Worm (Caenorhabditis elegans) whole organism, L3 larva: ENCODE measurements around the gene T09F5.1.

Experiments
- R02D3.7 ChIP-seq: fragments of 150-350 bp; optimal IDR thresholded peaks from 2 replicates; lab custom pipeline; 2014; ENCODE audit warnings: missing biosample characterization, missing genetic modification characterization
- ZK546.5 ChIP-seq: sonication (generic microtip); optimal IDR thresholded peaks from 2 replicates; lab custom pipeline; 2017; ENCODE audit warnings: missing biosample characterization, missing genetic modification characterization
- aly-2 ChIP-seq: fragments of 150-350 bp; optimal IDR thresholded peaks from 2 replicates; lab custom pipeline; 2014; ENCODE audit warnings: missing biosample characterization, missing genetic modification characterization
- ama-1 ChIP-seq: fragments of 150-350 bp; optimal IDR thresholded peaks from 2 replicates; lab custom pipeline; 2018
- ceh-16 ChIP-seq: sonication (generic microtip); optimal IDR thresholded peaks from 2 replicates; lab custom pipeline; 2017; ENCODE audit warnings: missing biosample characterization, missing genetic modification characterization
- ceh-28 ChIP-seq: fragments of 150-350 bp; optimal IDR thresholded peaks from 2 replicates; lab custom pipeline; 2014; ENCODE audit warnings: missing biosample characterization, missing genetic modification reagents, missing genetic modification characterization
- ceh-82 ChIP-seq: fragments of 150-350 bp; optimal IDR thresholded peaks from 2 replicates; lab custom pipeline; 2014; ENCODE audit warnings: missing biosample characterization, missing genetic modification characterization
- ceh-9 ChIP-seq: sonication (generic microtip); optimal IDR thresholded peaks from 2 replicates; lab custom pipeline; 2018; ENCODE audit warnings: missing biosample characterization, missing genetic modification characterization
- daf-12 ChIP-seq: fragments of 150-350 bp; optimal IDR thresholded peaks from 2 replicates; lab custom pipeline; 2014; ENCODE audit warnings: missing biosample characterization, missing genetic modification reagents, missing genetic modification characterization
- egl-27 ChIP-seq: sonication (generic microtip); optimal IDR thresholded peaks from 4 replicates; lab custom pipeline; 2017; ENCODE audit warnings: missing biosample characterization, missing genetic modification reagents, missing genetic modification characterization
- egl-5 ChIP-seq: fragments of 150-350 bp; optimal IDR thresholded peaks from 2 replicates; lab custom pipeline; 2017; ENCODE audit warnings: missing biosample characterization, missing genetic modification reagents, missing genetic modification characterization, inconsistent platforms
- elt-1 ChIP-seq: fragments of 150-350 bp; optimal IDR thresholded peaks from 2 replicates; lab custom pipeline; 2014; ENCODE audit warnings: missing biosample characterization, missing genetic modification characterization
- elt-2 ChIP-seq: sonication (generic microtip); optimal IDR thresholded peaks from 2 replicates; lab custom pipeline; 2016; ENCODE audit warnings: missing genetic modification reagents, mild to moderate bottlenecking, missing genetic modification characterization, missing compliant biosample characterization
- eor-1 ChIP-seq, 2 experiments: fragments of 150-350 bp; optimal IDR thresholded peaks; 2 replicates each; lab custom pipeline; 2014 to 2018; ENCODE audit warnings: missing biosample characterization in 2 of 2, missing genetic modification characterization in 2 of 2
- fkh-2 ChIP-seq: fragments of 150-350 bp; optimal IDR thresholded peaks from 2 replicates; lab custom pipeline; 2014; ENCODE audit warnings: missing biosample characterization, missing genetic modification reagents, missing genetic modification characterization
- fos-1 ChIP-seq: fragments of 150-350 bp; optimal IDR thresholded peaks from 2 replicates; lab custom pipeline; 2014; ENCODE audit warnings: missing biosample characterization, missing genetic modification characterization
- hmg-11 ChIP-seq: sonication (generic microtip); optimal IDR thresholded peaks from 2 replicates; lab custom pipeline; 2016; ENCODE audit warnings: missing genetic modification characterization, missing compliant biosample characterization
- jun-1 ChIP-seq: fragments of 150-350 bp; optimal IDR thresholded peaks from 2 replicates; lab custom pipeline; 2014; ENCODE audit warnings: missing biosample characterization, missing genetic modification reagents, missing genetic modification characterization
- lin-15B ChIP-seq: fragments of 150-350 bp; optimal IDR thresholded peaks from 2 replicates; lab custom pipeline; 2014; ENCODE audit warnings: missing biosample characterization, missing genetic modification characterization
- lin-39 ChIP-seq: fragments of 150-350 bp; optimal IDR thresholded peaks from 2 replicates; lab custom pipeline; 2018; ENCODE audit warnings: missing biosample characterization, missing genetic modification reagents, missing genetic modification characterization
- nfya-1 ChIP-seq: sonication (generic microtip); optimal IDR thresholded peaks from 2 replicates; lab custom pipeline; 2017; ENCODE audit warnings: missing genetic modification characterization, mild to moderate bottlenecking, missing compliant biosample characterization, antibody characterized with exemption, moderate library complexity; ENCODE audit not compliant: insufficient read depth
- nhr-11 ChIP-seq: fragments of 150-350 bp; optimal IDR thresholded peaks from 2 replicates; lab custom pipeline; 2014; ENCODE audit warnings: missing biosample characterization, missing genetic modification characterization
- nhr-12 ChIP-seq: fragments of 150-350 bp; optimal IDR thresholded peaks from 2 replicates; lab custom pipeline; 2014; ENCODE audit warnings: missing biosample characterization, missing genetic modification characterization
- nhr-23 ChIP-seq: fragments of 150-350 bp; optimal IDR thresholded peaks from 2 replicates; lab custom pipeline; 2014; ENCODE audit warnings: missing biosample characterization, missing genetic modification reagents, missing genetic modification characterization
- nhr-237 ChIP-seq: fragments of 150-350 bp; optimal IDR thresholded peaks from 2 replicates; lab custom pipeline; 2014; ENCODE audit warnings: missing biosample characterization, missing genetic modification characterization
- nhr-25 ChIP-seq: sonication (generic microtip); optimal IDR thresholded peaks from 2 replicates; lab custom pipeline; 2017; ENCODE audit warnings: missing biosample characterization, missing genetic modification characterization
- nhr-28 ChIP-seq: fragments of 150-350 bp; optimal IDR thresholded peaks from 2 replicates; lab custom pipeline; 2014; ENCODE audit warnings: missing biosample characterization, missing genetic modification characterization
- nhr-76 ChIP-seq: fragments of 150-350 bp; sonication (generic microtip); optimal IDR thresholded peaks from 5 replicates; lab custom pipeline; 2014; ENCODE audit warnings: missing biosample characterization, missing genetic modification characterization
- nhr-77 ChIP-seq: fragments of 150-350 bp; optimal IDR thresholded peaks from 2 replicates; lab custom pipeline; 2014; ENCODE audit warnings: missing biosample characterization, missing genetic modification characterization
- pha-4 ChIP-seq: fragments of 150-350 bp; optimal IDR thresholded peaks from 2 replicates; lab custom pipeline; 2014; ENCODE audit warnings: missing biosample characterization, missing genetic modification reagents, missing genetic modification characterization
- sea-2 ChIP-seq: fragments of 150-350 bp; sonication (generic microtip); optimal IDR thresholded peaks from 4 replicates; lab custom pipeline; 2014; ENCODE audit warnings: missing biosample characterization, missing genetic modification reagents, missing genetic modification characterization
- skn-1 ChIP-seq: fragments of 150-350 bp; optimal IDR thresholded peaks from 2 replicates; lab custom pipeline; 2014; ENCODE audit warnings: missing biosample characterization, missing genetic modification characterization
- snpc-4 ChIP-seq: fragments of 150-350 bp; optimal IDR thresholded peaks from 2 replicates; lab custom pipeline; 2014; ENCODE audit warnings: missing biosample characterization, missing genetic modification characterization
- tbx-2 ChIP-seq: sonication (generic microtip); optimal IDR thresholded peaks from 2 replicates; lab custom pipeline; 2016; ENCODE audit warnings: mild to moderate bottlenecking, missing genetic modification characterization, missing compliant biosample characterization
- unc-62 ChIP-seq: fragments of 150-350 bp; sonication (generic microtip); optimal IDR thresholded peaks from 4 replicates; lab custom pipeline; 2014; ENCODE audit warnings: missing biosample characterization, missing genetic modification reagents, missing genetic modification characterization
- zag-1 ChIP-seq: fragments of 150-350 bp; optimal IDR thresholded peaks from 2 replicates; lab custom pipeline; 2014; ENCODE audit warnings: missing biosample characterization, missing genetic modification characterization
- ztf-11 ChIP-seq: fragments of 150-350 bp; optimal IDR thresholded peaks from 2 replicates; lab custom pipeline; 2014; ENCODE audit warnings: missing biosample characterization, missing genetic modification characterization
- ztf-4 ChIP-seq: fragments of 150-350 bp; optimal IDR thresholded peaks from 2 replicates; lab custom pipeline; 2014; ENCODE audit warnings: missing biosample characterization, missing genetic modification characterization

Gene T09F5.1

ce11 chrV:15181899-15182298 is 33.0 kb downstream of the T09F5.1 start:
- TF ChIP-seq R02D3.7 (tag; lab: Kevin White, UChicago) (no peak), nhr-28 (tag; lab: Kevin White, UChicago) (no peak), nhr-11 (tag; lab: Kevin White, UChicago) (peak; percentile 5)

- TF ChIP-seq elt-2 (tag; lab: Kevin White, UChicago) (peak; percentile 54), nhr-11 (tag; lab: Kevin White, UChicago) (no peak)
Measured at ce11 chrV:15182407-15182806, 33.5 kb downstream of the T09F5.1 start, which contains the start of gene fbxa-84. Gene fbxa-84, plus strand, starts transcription at chrV:15182440.

DNA sequence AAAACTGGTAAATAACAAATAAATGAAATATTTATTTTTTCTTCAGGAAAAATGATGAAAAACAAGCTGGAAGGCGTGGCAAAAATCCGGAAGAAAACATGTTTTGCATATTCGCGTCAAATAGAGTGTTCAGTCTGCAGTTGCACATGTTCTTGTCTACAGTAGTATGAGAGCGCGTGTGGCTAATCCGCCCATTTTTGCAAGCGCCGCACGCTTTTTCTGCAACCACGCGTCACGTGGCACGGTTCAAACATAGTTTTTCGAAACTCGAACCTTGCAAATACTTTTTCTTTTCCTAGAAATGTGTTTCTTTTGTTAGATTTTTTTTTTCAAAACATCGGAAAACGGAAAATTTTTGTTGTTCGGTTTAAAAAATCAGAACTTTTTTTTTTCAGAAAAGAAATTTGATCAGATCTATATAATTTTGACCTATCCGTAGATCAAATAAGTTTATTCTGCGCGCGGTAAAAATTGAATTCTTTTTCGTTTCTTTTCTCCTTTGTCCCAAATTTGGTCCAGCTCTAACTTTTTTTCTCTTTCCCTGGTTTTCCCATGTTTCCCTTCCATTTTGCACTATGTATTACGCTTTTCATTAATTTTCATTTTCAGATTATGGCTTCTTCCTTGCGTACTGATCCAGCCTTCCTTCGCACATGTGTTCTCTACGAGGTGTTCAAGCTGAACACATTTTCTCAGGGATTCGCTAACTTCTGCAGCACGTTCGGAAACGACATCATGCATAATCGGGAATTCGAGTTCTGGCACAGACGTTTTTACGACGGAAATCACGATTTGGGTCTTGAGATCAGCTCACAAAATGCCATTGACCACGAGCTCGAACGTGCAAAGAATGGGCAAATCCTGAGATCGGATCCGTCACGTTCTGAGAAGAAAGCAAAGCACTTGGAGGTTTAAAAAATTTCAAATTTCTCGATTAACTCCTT is 35.5 kb downstream of the T09F5.1 start, which contains the start of gene Y75B12B.1:
Gene Y75B12B.1, plus strand, starts transcription at position 603 of the 944 bp plus-strand sequence.
- TF ChIP-seq zag-1 (no peak), nhr-23 (tag; lab: Kevin White, UChicago) (no peak), ceh-82 (tag; lab: Kevin White, UChicago) (no peak), nhr-77 (no peak), daf-12 (no peak), sea-2 (no peak), elt-1 (tag; lab: Kevin White, UChicago) (no peak), egl-5 (no peak), R02D3.7 (tag; lab: Kevin White, UChicago) (no peak), skn-1 (no peak)
- TF ChIP-seq, all 47 proteins: peak for 0

DNA sequence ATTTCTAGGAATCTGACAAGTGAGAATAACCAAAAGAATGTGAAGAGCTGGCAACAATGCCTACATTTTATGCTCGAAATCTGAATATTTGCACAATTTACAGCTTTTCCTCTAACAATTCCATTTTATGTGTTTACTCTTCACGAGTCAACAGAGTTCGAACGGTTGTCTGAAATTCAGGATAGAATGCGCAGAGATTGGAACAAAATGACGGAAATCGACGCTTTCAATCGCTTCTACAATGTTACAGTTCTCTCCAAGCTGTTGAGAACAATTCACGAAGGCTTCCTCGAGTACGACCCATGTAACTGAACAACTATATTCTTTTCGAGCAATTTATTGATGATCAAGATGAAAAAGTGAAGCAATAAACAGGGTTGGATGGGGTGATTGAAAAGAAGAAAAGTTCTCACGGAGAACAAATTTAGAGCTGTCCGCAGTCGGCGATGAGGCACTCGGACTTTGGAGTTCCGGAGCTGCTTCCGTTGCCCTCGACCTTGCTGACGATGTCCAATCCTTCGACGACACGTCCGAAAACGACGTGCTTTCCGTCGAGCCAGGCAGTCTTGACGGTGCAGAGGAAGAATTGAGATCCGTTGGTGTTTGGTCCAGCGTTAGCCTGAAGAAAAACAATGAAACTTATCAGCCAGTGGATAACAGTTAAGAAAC is 37.5 kb downstream of the T09F5.1 start, which contains the start of gene Y75B12B.3:
Gene Y75B12B.3, minus strand, starts transcription at position 21 of the 669 bp plus-strand sequence.
- TF ChIP-seq unc-62 (no peak), ztf-11 (tag; lab: Kevin White, UChicago) (no peak), pha-4 (tag; lab: Kevin White, UChicago) (peak; percentile 46), egl-27 (tag; lab: Kevin White, UChicago) (no peak), elt-1 (tag; lab: Kevin White, UChicago) (no peak), daf-12 (no peak), ama-1 (peak; percentile 86), nhr-25 (tag; lab: Kevin White, UChicago) (peak; percentile 31), ceh-16 (tag; lab: Kevin White, UChicago) (no peak), nhr-28 (tag; lab: Kevin White, UChicago) (no peak)

DNA sequence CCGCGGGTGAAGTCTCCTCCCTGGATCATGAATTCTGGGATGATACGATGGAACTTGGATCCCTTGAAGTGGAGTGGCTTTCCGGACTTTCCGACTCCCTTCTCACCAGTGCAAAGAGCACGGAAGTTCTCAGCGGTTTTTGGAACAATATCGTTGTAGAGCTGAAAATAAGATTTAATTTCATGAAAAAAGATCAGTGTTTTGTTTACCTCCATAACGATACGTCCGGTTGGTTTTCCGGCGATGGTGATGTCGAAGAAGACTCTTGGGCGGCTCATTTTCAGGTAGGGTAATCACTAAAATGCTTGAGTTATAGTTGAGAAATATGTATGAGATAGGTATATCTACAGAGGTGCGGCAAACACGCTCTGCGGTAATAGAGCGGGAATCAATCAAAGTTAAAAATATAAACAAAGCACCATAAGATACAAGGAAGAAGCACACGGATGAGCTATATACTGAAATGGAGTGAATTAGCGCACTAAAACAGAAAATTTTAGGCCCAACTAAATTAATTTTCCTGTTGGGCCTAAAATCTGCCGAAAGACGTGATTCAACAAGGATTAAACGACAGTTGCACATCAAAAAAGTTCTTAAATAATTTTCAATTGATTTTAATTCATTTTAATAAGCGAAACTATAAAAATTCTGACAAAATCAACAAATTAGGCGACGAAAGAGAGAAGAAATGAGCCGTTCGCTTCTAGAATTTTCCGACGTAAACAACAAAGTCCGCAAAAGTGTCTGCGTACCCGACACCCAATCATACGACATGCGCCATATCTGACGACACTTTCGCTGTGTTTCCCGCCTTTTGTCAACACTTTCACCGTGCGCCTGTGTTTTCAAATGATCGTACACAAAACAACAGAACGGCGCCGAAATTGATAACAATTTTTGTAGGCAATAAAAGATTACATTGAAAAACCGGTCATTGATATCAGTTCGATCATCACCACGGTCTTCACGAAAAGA is 38.5 kb downstream of the T09F5.1 start, which contains the start of the genes cyn-7 and bath-36:
Gene cyn-7, minus strand, starts transcription at position 296 of the 975 bp plus-strand sequence.
Gene bath-36, plus strand, starts transcription at position 806 of the 975 bp plus-strand sequence.
- peak; percentile 79 for TF ChIP-seq nhr-25 (tag; lab: Kevin White, UChicago)
- TF ChIP-seq lin-39: no peak
- TF ChIP-seq sea-2: no peak
- TF ChIP-seq nhr-12 (tag; lab: Kevin White, UChicago): no peak
- peak; percentile 7 for TF ChIP-seq R02D3.7 (tag; lab: Kevin White, UChicago)
- TF ChIP-seq hmg-11: peak; percentile 68
- no peak for TF ChIP-seq fkh-2 (tag; lab: Kevin White, UChicago)
- TF ChIP-seq pha-4 (tag; lab: Kevin White, UChicago): peak; percentile 97
- no peak for TF ChIP-seq aly-2 (tag; lab: Kevin White, UChicago)
- TF ChIP-seq nfya-1 (tag; lab: Kevin White, UChicago): peak; percentile 74
- no peak for TF ChIP-seq ZK546.5
- no peak for TF ChIP-seq nhr-237 (tag; lab: Kevin White, UChicago)
- TF ChIP-seq unc-62: no peak
- TF ChIP-seq ztf-4 (tag; lab: Kevin White, UChicago): no peak
- TF ChIP-seq ceh-9 (tag; lab: Kevin White, UChicago): no peak
- no peak for TF ChIP-seq zag-1
- TF ChIP-seq fos-1 (tag; lab: Kevin White, UChicago): no peak
- no peak for TF ChIP-seq nhr-11 (tag; lab: Kevin White, UChicago)
- TF ChIP-seq lin-15B: peak; percentile 85
- peak; percentile 47 for TF ChIP-seq ceh-28 (tag; lab: Kevin White, UChicago)
- peak; percentile 68 for TF ChIP-seq tbx-2
- TF ChIP-seq jun-1 (tag; lab: Kevin White, UChicago): peak; percentile 86
- TF ChIP-seq egl-27 (tag; lab: Kevin White, UChicago): peak; percentile 49
- TF ChIP-seq nhr-77: peak; percentile 0
- no peak for TF ChIP-seq nhr-76 (tag; lab: Kevin White, UChicago)
- TF ChIP-seq eor-1 (tag; optimal IDR thresholded peaks at IDR 0.05; lab: Kevin White, UChicago): no peak
- TF ChIP-seq snpc-4 (tag; lab: Kevin White, UChicago): peak; percentile 59
- no peak for TF ChIP-seq skn-1
- peak; percentile 74 for TF ChIP-seq nhr-23 (tag; lab: Kevin White, UChicago)
